Worm (Caenorhabditis elegans) whole organism, L3 larva: ENCODE data around the gene Y75B8A.31.

Experiments
- R02D3.7 ChIP-seq: fragments of 150-350 bp; optimal IDR thresholded peaks from 2 replicates; lab custom pipeline; 2014; ENCODE audit warnings: missing biosample characterization, missing genetic modification characterization
- ZK546.5 ChIP-seq: sonication (generic microtip); optimal IDR thresholded peaks from 2 replicates; lab custom pipeline; 2017; ENCODE audit warnings: missing biosample characterization, missing genetic modification characterization
- ceh-16 ChIP-seq: sonication (generic microtip); optimal IDR thresholded peaks from 2 replicates; lab custom pipeline; 2017; ENCODE audit warnings: missing biosample characterization, missing genetic modification characterization
- ceh-28 ChIP-seq: fragments of 150-350 bp; optimal IDR thresholded peaks from 2 replicates; lab custom pipeline; 2014; ENCODE audit warnings: missing biosample characterization, missing genetic modification reagents, missing genetic modification characterization
- ceh-82 ChIP-seq: fragments of 150-350 bp; optimal IDR thresholded peaks from 2 replicates; lab custom pipeline; 2014; ENCODE audit warnings: missing biosample characterization, missing genetic modification characterization
- ceh-9 ChIP-seq: sonication (generic microtip); optimal IDR thresholded peaks from 2 replicates; lab custom pipeline; 2018; ENCODE audit warnings: missing biosample characterization, missing genetic modification characterization
- egl-27 ChIP-seq: sonication (generic microtip); optimal IDR thresholded peaks from 4 replicates; lab custom pipeline; 2017; ENCODE audit warnings: missing biosample characterization, missing genetic modification reagents, missing genetic modification characterization
- egl-5 ChIP-seq: fragments of 150-350 bp; optimal IDR thresholded peaks from 2 replicates; lab custom pipeline; 2017; ENCODE audit warnings: missing biosample characterization, missing genetic modification reagents, missing genetic modification characterization, inconsistent platforms
- elt-1 ChIP-seq: fragments of 150-350 bp; optimal IDR thresholded peaks from 2 replicates; lab custom pipeline; 2014; ENCODE audit warnings: missing biosample characterization, missing genetic modification characterization
- elt-3 ChIP-seq, 3 experiments: fragments of 150-350 bp in 1 of 3; sonication (generic microtip) in 2 of 3; optimal IDR thresholded peaks; 2 replicates in 2 of 3; 4 replicates in 1 of 3; lab custom pipeline; 2014 to 2017; ENCODE audit warnings: missing biosample characterization in 3 of 3, missing genetic modification characterization in 3 of 3
- eor-1 ChIP-seq, 2 experiments: fragments of 150-350 bp; optimal IDR thresholded peaks; 2 replicates each; lab custom pipeline; 2014 to 2018; ENCODE audit warnings: missing biosample characterization in 2 of 2, missing genetic modification characterization in 2 of 2
- fkh-2 ChIP-seq: fragments of 150-350 bp; optimal IDR thresholded peaks from 2 replicates; lab custom pipeline; 2014; ENCODE audit warnings: missing biosample characterization, missing genetic modification reagents, missing genetic modification characterization
- fos-1 ChIP-seq: fragments of 150-350 bp; optimal IDR thresholded peaks from 2 replicates; lab custom pipeline; 2014; ENCODE audit warnings: missing biosample characterization, missing genetic modification characterization
- jun-1 ChIP-seq: fragments of 150-350 bp; optimal IDR thresholded peaks from 2 replicates; lab custom pipeline; 2014; ENCODE audit warnings: missing biosample characterization, missing genetic modification reagents, missing genetic modification characterization
- lin-15B ChIP-seq: fragments of 150-350 bp; optimal IDR thresholded peaks from 2 replicates; lab custom pipeline; 2014; ENCODE audit warnings: missing biosample characterization, missing genetic modification characterization
- lin-39 ChIP-seq: fragments of 150-350 bp; optimal IDR thresholded peaks from 2 replicates; lab custom pipeline; 2018; ENCODE audit warnings: missing biosample characterization, missing genetic modification reagents, missing genetic modification characterization
- lsy-12 ChIP-seq: sonication (generic microtip); optimal IDR thresholded peaks from 2 replicates; lab custom pipeline; 2016; ENCODE audit warnings: mild to moderate bottlenecking, missing genetic modification characterization, missing compliant biosample characterization
- mdl-1 ChIP-seq: fragments of 150-350 bp; optimal IDR thresholded peaks from 2 replicates; lab custom pipeline; 2014; ENCODE audit warnings: missing biosample characterization, missing genetic modification characterization
- nfya-1 ChIP-seq: sonication (generic microtip); optimal IDR thresholded peaks from 2 replicates; lab custom pipeline; 2017; ENCODE audit warnings: missing genetic modification characterization, mild to moderate bottlenecking, missing compliant biosample characterization, antibody characterized with exemption, moderate library complexity; ENCODE audit not compliant: insufficient read depth
- nhr-12 ChIP-seq: fragments of 150-350 bp; optimal IDR thresholded peaks from 2 replicates; lab custom pipeline; 2014; ENCODE audit warnings: missing biosample characterization, missing genetic modification characterization
- nhr-25 ChIP-seq: sonication (generic microtip); optimal IDR thresholded peaks from 2 replicates; lab custom pipeline; 2017; ENCODE audit warnings: missing biosample characterization, missing genetic modification characterization
- nhr-43 ChIP-seq: sonication (generic microtip); optimal IDR thresholded peaks from 2 replicates; lab custom pipeline; 2016; ENCODE audit warnings: mild to moderate bottlenecking, missing genetic modification characterization, missing compliant biosample characterization; ENCODE audit not compliant: poor library complexity, severe bottlenecking
- nhr-67 ChIP-seq: fragments of 150-350 bp; optimal IDR thresholded peaks from 2 replicates; lab custom pipeline; 2014; ENCODE audit warnings: missing biosample characterization, missing genetic modification characterization
- nhr-77 ChIP-seq: fragments of 150-350 bp; optimal IDR thresholded peaks from 2 replicates; lab custom pipeline; 2014; ENCODE audit warnings: missing biosample characterization, missing genetic modification characterization
- pha-4 ChIP-seq: fragments of 150-350 bp; optimal IDR thresholded peaks from 2 replicates; lab custom pipeline; 2014; ENCODE audit warnings: missing biosample characterization, missing genetic modification reagents, missing genetic modification characterization
- sea-2 ChIP-seq: fragments of 150-350 bp; sonication (generic microtip); optimal IDR thresholded peaks from 4 replicates; lab custom pipeline; 2014; ENCODE audit warnings: missing biosample characterization, missing genetic modification reagents, missing genetic modification characterization
- skn-1 ChIP-seq: fragments of 150-350 bp; optimal IDR thresholded peaks from 2 replicates; lab custom pipeline; 2014; ENCODE audit warnings: missing biosample characterization, missing genetic modification characterization
- snpc-4 ChIP-seq: fragments of 150-350 bp; optimal IDR thresholded peaks from 2 replicates; lab custom pipeline; 2014; ENCODE audit warnings: missing biosample characterization, missing genetic modification characterization
- tbx-2 ChIP-seq: sonication (generic microtip); optimal IDR thresholded peaks from 2 replicates; lab custom pipeline; 2016; ENCODE audit warnings: mild to moderate bottlenecking, missing genetic modification characterization, missing compliant biosample characterization
- zag-1 ChIP-seq: fragments of 150-350 bp; optimal IDR thresholded peaks from 2 replicates; lab custom pipeline; 2014; ENCODE audit warnings: missing biosample characterization, missing genetic modification characterization
- ztf-11 ChIP-seq: fragments of 150-350 bp; optimal IDR thresholded peaks from 2 replicates; lab custom pipeline; 2014; ENCODE audit warnings: missing biosample characterization, missing genetic modification characterization
- ztf-4 ChIP-seq: fragments of 150-350 bp; optimal IDR thresholded peaks from 2 replicates; lab custom pipeline; 2014; ENCODE audit warnings: missing biosample characterization, missing genetic modification characterization

Y75B8A.31 gene

DNA sequence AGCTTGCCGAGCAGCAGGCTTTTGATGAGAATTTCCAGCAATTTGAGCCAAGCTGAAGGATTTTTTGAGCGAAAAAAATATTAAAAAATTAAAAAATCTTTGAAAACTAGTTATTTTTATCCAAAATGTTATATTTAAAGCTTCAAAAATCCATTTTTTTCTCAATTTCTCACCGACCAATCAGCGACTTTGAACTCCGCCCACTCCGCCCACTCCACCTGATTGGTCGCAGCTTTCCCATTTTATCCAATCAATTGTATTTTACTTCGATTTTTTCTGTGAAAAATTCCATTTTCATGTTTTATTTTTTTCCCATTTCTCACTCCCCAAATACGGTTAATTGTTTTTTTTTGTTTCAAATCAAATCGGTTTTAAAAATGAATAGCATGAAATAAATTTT is 6.5 kb upstream of the Y75B8A.31 start:
- TF ChIP-seq elt-3 (tag; optimal IDR thresholded peaks at IDR 0.05; lab: Kevin White, UChicago) (no peak), nfya-1 (tag; lab: Kevin White, UChicago) (peak; percentile 100)

ce11 chrIII:12349027-12349426 is 2.4 kb upstream of the Y75B8A.31 start:
- TF ChIP-seq nfya-1 (tag; lab: Kevin White, UChicago) = peak; percentile 87
- TF ChIP-seq ceh-9 (tag; lab: Kevin White, UChicago) = no peak

- TF ChIP-seq lin-15B (tag; lab: Kevin White, UChicago) = no peak
- no peak for TF ChIP-seq nhr-12 (tag; lab: Kevin White, UChicago)
- TF ChIP-seq pha-4 = no peak
- no peak for TF ChIP-seq zag-1 (tag; lab: Kevin White, UChicago)
- TF ChIP-seq eor-1 (tag; optimal IDR thresholded peaks at IDR 0.05; lab: Kevin White, UChicago) = no peak
- no peak for TF ChIP-seq nhr-67 (tag; lab: Kevin White, UChicago)
- no peak for TF ChIP-seq ceh-9 (tag; lab: Kevin White, UChicago)
- no peak for TF ChIP-seq lin-39 (tag; lab: Kevin White, UChicago)
- TF ChIP-seq fos-1 (tag; lab: Kevin White, UChicago) = no peak
- no peak for TF ChIP-seq nfya-1 (tag; lab: Kevin White, UChicago)
- TF ChIP-seq ceh-28 = no peak
- no peak for TF ChIP-seq ceh-82 (tag; lab: Kevin White, UChicago)
- TF ChIP-seq fkh-2 (tag; lab: Kevin White, UChicago) = no peak
- TF ChIP-seq tbx-2 = no peak
Measured at ce11 chrIII:12356588-12356987, 5.1 kb downstream of the Y75B8A.31 start.

- TF ChIP-seq fos-1 (tag; lab: Kevin White, UChicago) = no peak
- no peak for TF ChIP-seq jun-1 (tag; lab: Kevin White, UChicago)
- no peak for TF ChIP-seq lin-15B (tag; lab: Kevin White, UChicago)
- TF ChIP-seq nhr-25 (tag; lab: Kevin White, UChicago) = no peak
- no peak for TF ChIP-seq skn-1 (tag; lab: Kevin White, UChicago)
- TF ChIP-seq pha-4 = no peak
- TF ChIP-seq egl-27 (tag; lab: Kevin White, UChicago) = no peak
- TF ChIP-seq eor-1 (tag; optimal IDR thresholded peaks at IDR 0.05; lab: Kevin White, UChicago) = no peak
- no peak for TF ChIP-seq egl-5 (tag; lab: Kevin White, UChicago)
- TF ChIP-seq sea-2 (GFP tag; lab: Kevin White, UChicago) = no peak
- no peak for TF ChIP-seq nhr-77 (tag; lab: Kevin White, UChicago)
- TF ChIP-seq elt-1 (tag; lab: Kevin White, UChicago) = no peak
- no peak for TF ChIP-seq lsy-12 (tag; lab: Kevin White, UChicago)
- TF ChIP-seq nhr-67 (tag; lab: Kevin White, UChicago) = no peak
- no peak for TF ChIP-seq ZK546.5
- TF ChIP-seq R02D3.7 (tag; lab: Kevin White, UChicago) = no peak
- TF ChIP-seq ceh-16 (tag; lab: Kevin White, UChicago) = no peak
Measured at ce11 chrIII:12358461-12358860, 7.0 kb downstream of the Y75B8A.31 start, which contains the start of gene Y75B8A.32. Y75B8A.32 (minus strand) TSS chrIII:12358561.

DNA sequence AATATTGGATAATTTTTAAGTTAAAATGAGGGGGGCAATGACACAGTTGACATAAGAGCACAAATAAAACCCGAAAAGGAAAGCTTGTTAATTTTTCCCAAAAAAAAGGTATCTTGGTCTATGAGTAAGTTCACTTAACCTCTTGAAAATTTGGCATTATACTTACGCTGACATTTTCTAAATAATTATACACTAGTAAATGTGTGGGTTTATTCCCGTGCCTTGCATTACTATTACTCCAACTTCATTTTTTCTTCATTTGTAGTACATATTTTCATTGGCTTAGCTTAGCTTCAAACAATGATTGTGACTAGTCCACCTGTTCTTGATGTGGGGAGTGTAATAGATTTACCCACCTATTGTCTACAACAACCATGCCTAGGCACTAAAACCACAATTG is 7.8 kb downstream of the Y75B8A.31 start, which contains the start of gene Y75B8A.34:
TSS of gene Y75B8A.34 (plus strand) at position 301 of the 400 bp plus-strand sequence.
- no peak for TF ChIP-seq ztf-11 (tag; lab: Kevin White, UChicago)
- TF ChIP-seq mdl-1 (tag; lab: Kevin White, UChicago) = no peak
- TF ChIP-seq eor-1 (tag; optimal IDR thresholded peaks at IDR 0.05; lab: Kevin White, UChicago) = no peak
- TF ChIP-seq egl-27 (tag; lab: Kevin White, UChicago) = no peak
- TF ChIP-seq ztf-4 (tag; lab: Kevin White, UChicago) = no peak
- TF ChIP-seq nhr-43 (tag; lab: Kevin White, UChicago) = no peak
- no peak for TF ChIP-seq R02D3.7 (tag; lab: Kevin White, UChicago)
- no peak for TF ChIP-seq ceh-9 (tag; lab: Kevin White, UChicago)
- TF ChIP-seq tbx-2 = no peak
- TF ChIP-seq snpc-4 = no peak
